Worm (Caenorhabditis elegans) whole organism, mixed stage, embryonic: ENCODE results near the gene sra-27.
A peak's percentile ranks its signal among the peaks of the same experiment; 100 is the strongest.

Source experiments
- cnd-1 ChIP-seq: fragments of 200-800 bp; sonication (Bioruptor generic); optimal IDR thresholded peaks from 2 replicates; lab custom pipeline; 2018; ENCODE audit warnings: mild to moderate bottlenecking, missing genetic modification characterization, missing compliant biosample characterization
- lin-13 ChIP-seq: fragments of 150-350 bp; optimal IDR thresholded peaks from 2 replicates; lab custom pipeline; 2014; ENCODE audit warnings: missing biosample characterization, missing genetic modification characterization
- mab-5 ChIP-seq: fragments of 150-350 bp; optimal IDR thresholded peaks from 2 replicates; lab custom pipeline; 2014; ENCODE audit warnings: missing biosample characterization, missing genetic modification characterization
- pha-4 ChIP-seq: fragments of 150-350 bp; optimal IDR thresholded peaks from 2 replicates; lab custom pipeline; 2018; ENCODE audit warnings: missing biosample characterization, missing genetic modification reagents, missing genetic modification characterization
- tbx-8 ChIP-seq: fragments of 200-800 bp; sonication (Bioruptor generic); optimal IDR thresholded peaks from 2 replicates; lab custom pipeline; 2018; ENCODE audit warnings: mild to moderate bottlenecking, missing genetic modification characterization, moderate library complexity, missing compliant biosample characterization

ce11 chrII:6588605-6589292 lies 19.9 kb downstream of the sra-27 start, which contains the start of gene icd-1:
- TF ChIP-seq tbx-8 (GFP tag; lab: Kevin White, UChicago): no peak
- TF ChIP-seq mab-5 (tag; lab: Kevin White, UChicago): peak; percentile 34
- peak; percentile 71 for TF ChIP-seq pha-4 (tag; lab: Kevin White, UChicago)
- TF ChIP-seq lin-13 (tag; lab: Kevin White, UChicago): peak; percentile 88
- peak; percentile 31 for TF ChIP-seq cnd-1 (tag; lab: Kevin White, UChicago)
